Worm (Caenorhabditis elegans) whole organism, L3 larva: ENCODE measurements around the gene him-8.

Source experiments
- ama-1 ChIP-seq: fragments of 150-350 bp; optimal IDR thresholded peaks from 2 replicates; lab custom pipeline; 2018
- egl-27 ChIP-seq: sonication (generic microtip); optimal IDR thresholded peaks from 4 replicates; lab custom pipeline; 2017; ENCODE audit warnings: missing biosample characterization, missing genetic modification reagents, missing genetic modification characterization
- nfya-1 ChIP-seq: sonication (generic microtip); optimal IDR thresholded peaks from 2 replicates; lab custom pipeline; 2017; ENCODE audit warnings: missing genetic modification characterization, mild to moderate bottlenecking, missing compliant biosample characterization, antibody characterized with exemption, moderate library complexity; ENCODE audit not compliant: insufficient read depth
- nhr-28 ChIP-seq: fragments of 150-350 bp; optimal IDR thresholded peaks from 2 replicates; lab custom pipeline; 2014; ENCODE audit warnings: missing biosample characterization, missing genetic modification characterization
- nhr-76 ChIP-seq: fragments of 150-350 bp; sonication (generic microtip); optimal IDR thresholded peaks from 5 replicates; lab custom pipeline; 2014; ENCODE audit warnings: missing biosample characterization, missing genetic modification characterization

DNA sequence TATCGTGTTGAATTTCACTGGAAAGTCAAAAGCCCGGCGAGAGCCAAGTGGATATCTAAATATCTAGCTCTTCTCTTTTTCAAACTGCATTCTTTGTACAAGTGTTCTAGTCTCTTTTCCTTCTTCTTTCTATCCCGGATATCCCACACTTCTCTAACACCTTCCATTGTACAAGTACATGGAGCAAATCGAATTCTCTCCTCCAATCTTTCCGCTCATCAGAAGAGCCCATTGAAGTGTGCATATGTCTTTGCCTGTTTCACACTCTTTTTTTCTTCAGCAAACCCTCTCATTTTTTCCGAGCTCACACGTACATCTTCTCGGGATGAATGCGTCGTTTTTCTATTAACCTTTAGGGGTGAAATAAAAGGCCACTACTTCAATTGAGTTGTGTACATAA is 11.8 kb downstream of the him-8 start:
- TF ChIP-seq nhr-76 (tag; lab: Kevin White, UChicago) (no peak), egl-27 (no peak), ama-1 (no peak), nfya-1 (tag; lab: Kevin White, UChicago) (no peak), nhr-28 (no peak)
